Worm (Caenorhabditis elegans) whole organism, midembryonic: ENCODE measurements around the gene athp-3.
"Not testable (repeated sequence)": the region's sequence is repeated elsewhere in the genome, so short reads cannot be mapped to it uniquely, and the experiment has no call there.

ENCODE experiments used
- T22C8.4 ChIP-seq: fragments of 200-800 bp; sonication (Bioruptor generic); IDR thresholded peaks from 2 replicates; pipeline ENCODE4 v1.3.6; 2022; ENCODE audit warnings: missing genetic modification characterization, missing compliant biosample characterization
- cog-1 ChIP-seq: sonication (generic microtip); optimal IDR thresholded peaks from 2 replicates; lab custom pipeline; 2016; ENCODE audit warnings: missing genetic modification characterization, missing compliant biosample characterization
- flt-1 ChIP-seq: fragments of 200-800 bp; sonication (Bioruptor generic); IDR thresholded peaks from 2 replicates; pipeline ENCODE4 v1.3.6; 2022; ENCODE audit warnings: missing genetic modification characterization, missing compliant biosample characterization
- klf-2 ChIP-seq: fragments of 200-800 bp; sonication (Bioruptor generic); conservative IDR thresholded peaks from 2 replicates; pipeline ENCODE4 v1.3.6; 2022; ENCODE audit warnings: missing genetic modification reagents, missing genetic modification characterization, missing compliant biosample characterization
- med-1 ChIP-seq: sonication (generic microtip); optimal IDR thresholded peaks from 2 replicates; lab custom pipeline; 2017; ENCODE audit warnings: missing genetic modification characterization, mild to moderate bottlenecking, missing compliant biosample characterization, antibody characterized with exemption, missing genetic modification reagents; ENCODE audit not compliant: insufficient read depth
- ref-1 ChIP-seq: fragments of 200-800 bp; sonication (Bioruptor generic); conservative IDR thresholded peaks from 2 replicates; pipeline ENCODE4 v1.3.6; 2022; ENCODE audit warnings: missing genetic modification reagents, missing genetic modification characterization, missing compliant biosample characterization
- tab-1 ChIP-seq: fragments of 200-800 bp; sonication (Bioruptor generic); IDR thresholded peaks from 2 replicates; pipeline ENCODE4 v1.3.6; 2022; ENCODE audit warnings: missing genetic modification characterization, missing compliant biosample characterization
- ztf-23 ChIP-seq: fragments of 200-800 bp; sonication (Bioruptor generic); IDR thresholded peaks from 2 replicates; pipeline ENCODE4 v1.3.6; 2022; ENCODE audit warnings: missing genetic modification reagents, missing genetic modification characterization, missing compliant biosample characterization
- ztf-29 ChIP-seq: fragments of 200-800 bp; sonication (Bioruptor generic); IDR thresholded peaks from 2 replicates; pipeline ENCODE4 v1.3.6; 2022; ENCODE audit warnings: missing genetic modification reagents, missing genetic modification characterization, missing compliant biosample characterization

Gene athp-3

DNA sequence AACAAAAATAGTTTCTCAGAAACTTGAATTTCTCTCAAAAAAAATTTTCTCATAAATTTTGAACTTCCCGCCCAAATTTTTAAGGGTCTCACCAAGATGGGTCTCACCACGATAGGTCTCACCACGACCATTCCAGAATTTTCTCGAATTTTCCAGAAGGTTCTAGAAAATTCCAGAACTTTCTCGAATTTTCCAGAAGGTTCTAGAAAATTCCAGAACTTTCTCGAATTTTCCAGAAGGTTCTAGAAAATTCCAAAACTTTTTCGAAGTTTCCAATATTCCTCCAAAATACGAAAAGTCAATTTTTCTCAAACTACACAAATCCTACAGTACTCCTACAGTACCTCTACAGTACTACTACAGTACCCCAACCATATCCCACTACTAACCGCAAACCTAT lies 27.8 kb upstream of the athp-3 start:
- peak; percentile 67; the same call in 1 of the 2 replicates for TF ChIP-seq flt-1 (GFP tag; lab: Robert Waterston, UW)

DNA sequence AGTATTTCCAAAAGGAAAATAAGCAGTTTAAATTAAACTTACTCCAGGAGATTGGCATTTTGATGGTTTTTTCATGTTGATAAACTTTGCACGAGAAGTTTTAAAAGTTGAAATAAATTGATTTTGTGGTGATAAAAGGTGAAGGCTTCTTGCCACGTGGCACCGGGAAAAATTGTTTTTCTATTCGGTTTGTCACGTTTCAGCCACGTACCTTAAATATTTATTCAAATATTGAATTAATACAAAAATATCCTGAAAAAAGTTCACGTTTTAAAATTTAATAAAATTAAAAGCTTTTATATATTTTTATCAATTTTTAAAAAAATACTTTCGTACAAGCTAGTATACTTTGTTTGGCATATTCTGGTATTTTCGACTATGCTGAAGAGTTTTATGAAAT lies 22.6 kb upstream of the athp-3 start, which contains the start of gene Y116A8C.24:
Y116A8C.24 (minus strand) TSS at position 101 of the 400 bp plus-strand sequence.
- not testable (repeated sequence) for TF ChIP-seq T22C8.4 (GFP tag; lab: Robert Waterston, UW); cog-1; med-1 (GFP tag; lab: Kevin White, UChicago)

DNA sequence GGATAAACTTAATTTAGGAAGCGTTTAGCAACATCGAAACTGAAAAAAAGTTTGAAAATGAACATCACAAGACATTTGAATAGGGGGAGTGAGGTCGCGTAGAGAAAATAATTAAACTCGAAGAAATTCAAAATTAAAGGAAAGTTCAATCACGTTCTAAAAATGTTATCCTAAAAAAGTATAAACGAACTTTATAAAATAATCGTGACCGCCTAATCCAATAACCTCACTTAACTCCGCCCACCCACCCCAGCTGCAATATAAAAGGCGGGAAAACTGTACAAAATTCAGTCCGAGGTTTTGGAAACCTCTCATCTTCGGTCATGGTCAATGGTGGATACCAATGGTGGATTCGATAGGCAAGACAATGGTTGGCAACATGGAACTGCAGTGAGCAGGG lies 16.8 kb upstream of the athp-3 start, which contains the start of gene Y116A8C.465:
Y116A8C.465 (plus strand) TSS at position 301 of the 400 bp plus-strand sequence.
- TF ChIP-seq klf-2 (GFP tag; lab: Robert Waterston, UW); flt-1 (GFP tag; lab: Robert Waterston, UW); med-1 (GFP tag; lab: Kevin White, UChicago): not testable (repeated sequence)

DNA sequence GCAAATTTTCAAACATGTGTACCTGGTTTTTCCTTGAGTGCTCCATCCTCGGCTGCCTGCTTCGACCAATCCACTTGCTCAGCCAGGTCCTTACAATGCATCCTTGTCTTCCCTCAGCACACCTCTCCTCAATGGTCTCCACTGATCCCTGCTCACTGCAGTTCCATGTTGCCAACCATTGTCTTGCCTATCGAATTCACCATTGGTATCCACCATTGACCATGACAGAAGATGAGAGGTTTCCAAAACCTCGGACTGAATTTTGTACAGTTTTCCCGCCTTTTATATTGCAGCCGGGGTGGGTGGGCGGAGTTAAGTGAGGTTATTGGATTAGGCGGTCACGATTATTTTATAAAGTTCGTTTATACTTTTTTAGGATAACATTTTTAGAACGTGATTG lies 15.5 kb upstream of the athp-3 start, which contains the start of gene Y116A8C.467:
Y116A8C.467 (minus strand) TSS at position 101 of the 400 bp plus-strand sequence.
- TF ChIP-seq flt-1, klf-2, T22C8.4 (GFP tag; lab: Robert Waterston, UW): not testable (repeated sequence)

DNA sequence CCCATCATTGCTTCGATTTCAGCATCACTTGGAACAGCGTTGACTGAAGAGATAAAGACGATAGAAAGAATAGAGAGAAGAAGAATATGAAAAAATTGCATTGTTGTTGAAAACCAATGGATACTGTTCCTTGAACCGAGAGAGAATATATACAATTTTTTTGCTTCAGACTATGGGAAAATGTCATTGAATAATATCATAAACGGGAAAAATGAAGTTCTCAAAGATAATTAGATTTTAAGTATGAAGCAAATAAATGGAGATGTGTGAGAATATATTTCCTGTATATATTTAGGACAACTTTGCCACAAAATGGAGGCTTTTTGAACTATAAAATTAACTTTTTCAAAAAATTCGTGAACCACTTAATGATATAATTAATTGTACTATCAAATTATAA lies 9.9 kb upstream of the athp-3 start, which contains the start of gene Y116A8C.44:
Y116A8C.44 (minus strand) TSS at position 101 of the 400 bp plus-strand sequence.
- TF ChIP-seq flt-1 (GFP tag; lab: Robert Waterston, UW): no peak
- TF ChIP-seq ztf-29 (GFP tag; lab: Robert Waterston, UW): no peak
- TF ChIP-seq med-1 (GFP tag; lab: Kevin White, UChicago): no peak
- TF ChIP-seq cog-1: no peak
- TF ChIP-seq ztf-23 (GFP tag; lab: Robert Waterston, UW): no peak
- no peak for TF ChIP-seq klf-2 (GFP tag; lab: Robert Waterston, UW)
- TF ChIP-seq ref-1 (GFP tag; lab: Robert Waterston, UW): no peak
- no peak for TF ChIP-seq T22C8.4 (GFP tag; lab: Robert Waterston, UW)
- no peak for TF ChIP-seq tab-1

DNA sequence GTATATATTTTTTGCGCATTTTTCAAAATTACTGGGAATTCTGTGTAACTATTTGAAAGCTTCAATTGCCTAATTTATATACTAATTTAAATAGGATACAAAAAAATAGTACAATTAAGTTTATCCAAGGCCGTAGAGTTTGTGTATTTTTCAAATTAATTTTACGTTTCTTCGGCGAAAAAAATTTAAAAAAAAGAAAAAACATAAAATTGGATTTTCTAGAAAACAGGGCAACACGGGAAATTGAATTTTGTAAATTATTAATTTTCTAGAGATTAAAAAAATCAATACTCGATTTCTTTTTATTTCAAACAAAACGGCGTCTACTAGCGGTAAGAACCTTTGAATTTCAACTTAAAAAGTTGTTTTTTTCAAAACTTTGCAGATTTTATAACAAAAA lies 5.1 kb upstream of the athp-3 start, which contains the start of gene Y116A8C.23:
Y116A8C.23 (plus strand) TSS at position 301 of the 400 bp plus-strand sequence.
- no peak for TF ChIP-seq flt-1 (GFP tag; lab: Robert Waterston, UW)
- no peak for TF ChIP-seq ref-1 (GFP tag; lab: Robert Waterston, UW)
- no peak for TF ChIP-seq klf-2 (GFP tag; lab: Robert Waterston, UW)
- no peak for TF ChIP-seq T22C8.4 (GFP tag; lab: Robert Waterston, UW)
- no peak for TF ChIP-seq cog-1
- no peak for TF ChIP-seq ztf-23 (GFP tag; lab: Robert Waterston, UW)
- no peak for TF ChIP-seq ztf-29 (GFP tag; lab: Robert Waterston, UW)
- TF ChIP-seq med-1 (GFP tag; lab: Kevin White, UChicago): no peak
- no peak for TF ChIP-seq tab-1

DNA sequence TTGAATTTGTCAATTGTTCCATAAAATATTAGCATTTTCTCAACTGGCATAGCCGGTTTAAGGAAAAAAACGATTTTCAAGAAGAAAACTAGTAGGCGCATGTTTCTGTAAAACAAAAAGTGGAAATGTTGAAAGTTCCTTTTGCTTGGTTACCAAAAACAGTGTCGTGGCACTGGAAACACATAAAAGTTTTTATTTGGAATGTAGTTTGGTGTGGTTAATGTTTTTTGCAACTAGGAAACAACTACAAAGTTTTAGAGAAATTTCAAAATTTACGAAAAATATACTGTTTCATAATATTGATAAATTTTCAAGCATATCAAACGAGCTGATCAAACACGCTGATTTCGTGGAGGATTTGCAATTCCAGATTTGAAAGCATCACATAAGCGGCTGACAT lies 2.5 kb downstream of the athp-3 start, which contains the start of gene clec-195:
clec-195 (minus strand) TSS at position 101 of the 400 bp plus-strand sequence.
- no peak for TF ChIP-seq ref-1 (GFP tag; lab: Robert Waterston, UW)
- no peak for TF ChIP-seq cog-1
- no peak for TF ChIP-seq flt-1 (GFP tag; lab: Robert Waterston, UW)

DNA sequence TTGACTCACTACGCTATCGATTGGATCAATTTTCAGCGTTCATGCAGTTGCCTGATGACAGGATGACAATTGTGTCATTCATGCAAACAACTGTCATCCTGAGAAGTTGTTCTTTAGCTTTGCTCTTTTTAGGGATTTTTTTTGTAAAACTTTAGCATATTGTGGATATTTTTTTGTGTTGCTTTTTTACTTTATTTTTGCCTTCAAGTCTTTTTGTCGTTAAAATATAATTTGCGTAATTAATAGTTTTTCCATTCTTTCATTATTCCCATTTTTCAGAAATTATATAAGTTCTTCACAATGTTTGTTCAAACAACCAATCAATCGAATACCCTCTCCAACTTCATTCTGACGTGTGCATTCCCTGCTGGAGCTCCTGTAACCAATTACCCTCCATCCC lies 7.5 kb downstream of the athp-3 start, which contains the start of gene Y116A8C.20:
Y116A8C.20 (plus strand) TSS at position 301 of the 400 bp plus-strand sequence.
- TF ChIP-seq ref-1 (GFP tag; lab: Robert Waterston, UW) (no peak), T22C8.4 (GFP tag; lab: Robert Waterston, UW) (no peak), ztf-29 (GFP tag; lab: Robert Waterston, UW) (no peak), tab-1 (no peak), flt-1 (GFP tag; lab: Robert Waterston, UW) (no peak), med-1 (GFP tag; lab: Kevin White, UChicago) (no peak)

DNA sequence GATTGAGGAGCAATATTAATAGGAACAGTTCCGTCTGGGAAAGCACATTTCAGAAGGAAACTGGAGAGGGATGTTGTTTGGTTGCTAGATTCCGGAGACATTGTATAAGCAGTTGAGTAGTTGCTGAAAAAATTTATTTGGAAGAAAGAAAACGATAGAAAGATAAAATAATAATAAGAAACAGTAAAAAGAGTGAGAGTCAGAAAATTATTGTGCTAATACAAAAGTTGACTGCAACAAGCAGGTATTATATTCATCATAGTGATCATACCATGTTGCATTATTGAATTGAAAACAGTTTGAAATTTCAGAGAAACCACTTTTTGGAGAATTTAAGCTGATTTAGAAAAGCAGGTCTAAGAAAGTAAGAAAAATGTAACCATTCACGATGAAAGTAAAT lies 8.6 kb downstream of the athp-3 start, which contains the start of gene Y116A8C.19:
Y116A8C.19 (minus strand) TSS at position 101 of the 400 bp plus-strand sequence.
- no peak for TF ChIP-seq ref-1 (GFP tag; lab: Robert Waterston, UW)

DNA sequence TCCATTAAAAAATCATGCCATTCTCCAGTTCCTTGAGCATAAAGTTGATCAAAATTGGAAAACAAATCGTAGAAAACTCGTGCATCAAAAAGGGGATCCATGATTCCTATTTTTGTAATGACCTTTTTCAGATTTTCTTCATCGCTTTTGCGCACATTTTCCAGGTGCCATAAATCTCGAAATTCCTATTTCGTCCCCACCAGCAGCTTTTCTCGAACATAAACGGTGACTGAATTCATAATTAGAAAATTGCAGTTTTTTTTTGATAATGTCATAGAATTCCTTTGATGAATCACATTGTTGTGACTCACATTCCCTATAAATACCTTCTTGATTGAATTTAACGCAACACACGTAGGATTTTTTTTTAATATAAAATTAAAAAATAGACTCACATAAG lies 17.7 kb downstream of the athp-3 start, which contains the start of gene nhr-229:
nhr-229 (minus strand) TSS at position 101 of the 400 bp plus-strand sequence.
- TF ChIP-seq ref-1 (GFP tag; lab: Robert Waterston, UW) (no peak), flt-1 (GFP tag; lab: Robert Waterston, UW) (no peak), ztf-23 (GFP tag; lab: Robert Waterston, UW) (no peak), klf-2 (GFP tag; lab: Robert Waterston, UW) (no peak), T22C8.4 (GFP tag; lab: Robert Waterston, UW) (no peak), med-1 (GFP tag; lab: Kevin White, UChicago) (no peak), ztf-29 (GFP tag; lab: Robert Waterston, UW) (no peak), tab-1 (no peak), cog-1 (no peak)

DNA sequence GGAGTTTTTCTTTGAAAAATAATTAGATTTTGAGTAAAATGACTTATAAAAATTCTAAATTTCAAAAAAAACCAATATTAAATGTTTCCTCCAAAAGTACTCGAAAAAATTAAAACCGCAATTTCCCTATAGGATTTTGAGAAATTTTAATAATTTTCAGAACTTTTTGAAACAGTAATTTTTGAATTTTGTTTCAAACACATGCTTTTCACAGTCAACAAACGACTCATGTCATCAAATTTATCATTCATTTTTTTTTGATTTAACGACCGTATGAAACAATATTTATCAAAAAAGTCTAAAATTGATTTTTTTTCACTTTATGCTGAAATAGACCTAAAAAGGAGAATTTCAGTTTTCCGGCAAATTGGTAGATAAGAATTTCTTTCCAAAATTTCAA lies 21.6 kb downstream of the athp-3 start:
- TF ChIP-seq flt-1 (GFP tag; lab: Robert Waterston, UW) (no peak), T22C8.4 (GFP tag; lab: Robert Waterston, UW) (no peak), ztf-23 (GFP tag; lab: Robert Waterston, UW) (no peak), klf-2 (GFP tag; lab: Robert Waterston, UW) (no peak), med-1 (GFP tag; lab: Kevin White, UChicago) (no peak), cog-1 (no peak), tab-1 (no peak), ztf-29 (GFP tag; lab: Robert Waterston, UW) (no peak), ref-1 (GFP tag; lab: Robert Waterston, UW) (no peak)
